Fruit fly (Drosophila melanogaster): ENCODE results near the gene Idi.

DNA sequence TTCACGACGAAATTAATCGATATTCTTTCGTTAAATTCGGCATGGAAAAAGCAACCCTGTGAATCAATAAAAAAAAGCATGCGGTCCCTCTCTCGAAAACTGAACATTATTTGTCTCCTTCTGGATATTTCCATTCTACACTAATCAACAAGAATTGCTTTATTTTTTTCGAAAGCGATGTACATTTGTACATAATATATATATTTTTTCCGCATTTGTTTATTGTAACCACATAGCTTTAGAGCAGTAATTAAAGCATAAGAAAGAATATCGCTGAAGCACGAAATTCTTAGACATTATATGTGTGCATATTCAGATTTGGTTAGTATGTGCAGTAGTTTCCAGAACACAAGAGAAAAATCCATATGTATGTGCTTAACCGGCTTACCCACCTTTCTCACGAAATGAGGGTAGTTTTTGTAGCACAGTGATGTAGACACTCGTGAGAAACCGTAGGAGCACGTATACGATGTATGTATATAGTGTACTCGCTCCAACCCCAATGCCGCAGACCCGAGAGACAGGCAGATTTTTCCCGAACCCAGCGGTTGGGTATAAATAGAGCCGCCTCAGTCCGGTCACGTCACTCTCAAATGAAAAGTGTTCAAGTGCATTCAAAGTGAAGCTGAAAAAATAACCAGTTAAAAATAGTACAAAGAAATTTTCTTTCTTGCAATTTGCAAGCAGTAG is 26.3 kb downstream of the Idi start:
- TF ChIP-seq h (optimal IDR thresholded peaks at IDR 0.05) = no peak
- TF ChIP-seq ttk (optimal IDR thresholded peaks at IDR 0.05) = no peak
- no peak for TF ChIP-seq insv (optimal IDR thresholded peaks at IDR 0.05)
- TF ChIP-seq psq (optimal IDR thresholded peaks at IDR 0.05) = no peak
- TF ChIP-seq Myc (optimal IDR thresholded peaks at IDR 0.05) = no peak
